Worm (Caenorhabditis elegans) whole organism, L4 larva: ENCODE data around the gene Y49E10.10.

ENCODE experiments used
- T26A8.4 ChIP-seq: fragments of 200-800 bp; sonication (Bioruptor generic); IDR thresholded peaks from 2 replicates; pipeline ENCODE4 v1.3.6; 2022; ENCODE audit warnings: missing genetic modification characterization, missing compliant biosample characterization
- Y48G9A.11 ChIP-seq: fragments of 200-800 bp; sonication (Bioruptor generic); IDR thresholded peaks from 2 replicates; pipeline ENCODE4 v1.3.6; 2022; ENCODE audit warnings: missing genetic modification reagents, missing genetic modification characterization, missing compliant biosample characterization
- Y5F2A.4 ChIP-seq: fragments of 200-800 bp; sonication (Bioruptor generic); optimal IDR thresholded peaks from 2 replicates; lab custom pipeline; 2018; ENCODE audit warnings: mild to moderate bottlenecking, missing genetic modification characterization, missing compliant biosample characterization
- ZK337.2 ChIP-seq: fragments of 200-800 bp; sonication (Bioruptor generic); IDR thresholded peaks from 2 replicates; pipeline ENCODE4 v1.3.6; 2022; ENCODE audit warnings: missing genetic modification reagents, missing genetic modification characterization, missing compliant biosample characterization
- aha-1 ChIP-seq: fragments of 150-350 bp; peaks from one replicate; lab custom pipeline; 2014; ENCODE audit warnings: missing biosample characterization, missing genetic modification characterization
- ama-1 ChIP-seq: fragments of 150-350 bp; optimal IDR thresholded peaks from 2 replicates; lab custom pipeline; 2014; ENCODE audit warnings: inconsistent platforms, mixed read lengths
- arid-1 ChIP-seq: fragments of 200-800 bp; sonication (Bioruptor generic); conservative IDR thresholded peaks from 2 replicates; pipeline ENCODE4 v1.3.6; 2022; ENCODE audit warnings: missing genetic modification reagents, missing genetic modification characterization, missing compliant biosample characterization
- ceh-20 ChIP-seq: fragments of 200-800 bp; sonication (Bioruptor generic); IDR thresholded peaks from 2 replicates; pipeline ENCODE4 v1.3.6; 2022; ENCODE audit warnings: missing genetic modification reagents, missing genetic modification characterization, missing compliant biosample characterization
- ceh-32 ChIP-seq: sonication (generic microtip); optimal IDR thresholded peaks from 2 replicates; lab custom pipeline; 2016; ENCODE audit warnings: mild to moderate bottlenecking, missing genetic modification characterization, missing compliant biosample characterization; ENCODE audit not compliant: poor library complexity
- ceh-44 ChIP-seq: fragments of 200-800 bp; sonication (Bioruptor generic); IDR thresholded peaks from 2 replicates; pipeline ENCODE4 v1.3.6; 2022; ENCODE audit warnings: missing genetic modification reagents, missing genetic modification characterization, missing compliant biosample characterization
- ceh-62 ChIP-seq: sonication (generic microtip); optimal IDR thresholded peaks from 2 replicates; lab custom pipeline; 2017; ENCODE audit warnings: missing biosample characterization, missing genetic modification characterization
- daf-12 ChIP-seq: fragments of 150-350 bp; optimal IDR thresholded peaks from 2 replicates; lab custom pipeline; 2014; ENCODE audit warnings: missing biosample characterization, missing genetic modification reagents, missing genetic modification characterization
- daf-16 ChIP-seq, 3 experiments: sonication (generic microtip); optimal IDR thresholded peaks; 2 replicates each; lab custom pipeline; 2016 to 2017; ENCODE audit warnings: missing genetic modification characterization in 3 of 3, missing genetic modification reagents in 3 of 3, mild to moderate bottlenecking in 2 of 3, missing compliant biosample characterization in 2 of 3, missing biosample characterization in 1 of 3, moderate library complexity in 1 of 3
- dmd-8 ChIP-seq: fragments of 200-800 bp; sonication (Bioruptor generic); IDR thresholded peaks from 2 replicates; pipeline ENCODE4 v1.3.6; 2022; ENCODE audit warnings: missing genetic modification characterization, missing compliant biosample characterization
- dpl-1 ChIP-seq: fragments of 150-350 bp; optimal IDR thresholded peaks from 2 replicates; lab custom pipeline; 2014; ENCODE audit warnings: missing biosample characterization, missing genetic modification reagents, missing genetic modification characterization
- dve-1 ChIP-seq: sonication (generic microtip); optimal IDR thresholded peaks from 2 replicates; lab custom pipeline; 2017; ENCODE audit warnings: antibody characterized with exemption, mild to moderate bottlenecking, missing genetic modification characterization, missing compliant biosample characterization; ENCODE audit not compliant: insufficient read depth
- hlh-30 ChIP-seq: sonication (generic microtip); optimal IDR thresholded peaks from 2 replicates; lab custom pipeline; 2017; ENCODE audit warnings: antibody characterized with exemption, mild to moderate bottlenecking, missing genetic modification characterization, missing compliant biosample characterization; ENCODE audit not compliant: insufficient read depth
- lim-7 ChIP-seq: fragments of 200-800 bp; sonication (Bioruptor generic); IDR thresholded peaks from 2 replicates; pipeline ENCODE4 v1.3.6; 2022; ENCODE audit warnings: missing genetic modification characterization, missing compliant biosample characterization
- lin-1 ChIP-seq: fragments of 200-800 bp; sonication (Bioruptor generic); IDR thresholded peaks from 2 replicates; pipeline ENCODE4 v1.3.6; 2022; ENCODE audit warnings: missing genetic modification reagents, missing genetic modification characterization, missing compliant biosample characterization
- lin-15B ChIP-seq: fragments of 150-350 bp; sonication (generic microtip); optimal IDR thresholded peaks from 3 replicates; lab custom pipeline; 2014; ENCODE audit warnings: missing biosample characterization, missing genetic modification characterization
- lin-38 ChIP-seq: fragments of 200-800 bp; sonication (Bioruptor generic); IDR thresholded peaks from 2 replicates; pipeline ENCODE4 v1.3.6; 2022; ENCODE audit warnings: missing genetic modification reagents, missing genetic modification characterization, missing compliant biosample characterization
- lir-3 ChIP-seq: sonication (generic microtip); optimal IDR thresholded peaks from 2 replicates; lab custom pipeline; 2016; ENCODE audit warnings: mild to moderate bottlenecking, missing genetic modification characterization, missing compliant biosample characterization
- lsy-2 ChIP-seq, 2 experiments: fragments of 150-350 bp in 1 of 2; sonication (generic microtip) in 1 of 2; optimal IDR thresholded peaks; 2 replicates each; lab custom pipeline; 2014 to 2017; ENCODE audit warnings: missing biosample characterization in 2 of 2, missing genetic modification characterization in 2 of 2
- mes-2 ChIP-seq: sonication (generic microtip); optimal IDR thresholded peaks from 2 replicates; lab custom pipeline; 2016; ENCODE audit warnings: missing genotype, mild to moderate bottlenecking, missing genetic modification characterization, missing compliant biosample characterization; ENCODE audit not compliant: poor library complexity, severe bottlenecking
- nhr-111 ChIP-seq: fragments of 200-800 bp; sonication (Bioruptor generic); optimal IDR thresholded peaks from 2 replicates; lab custom pipeline; 2018; ENCODE audit warnings: mild to moderate bottlenecking, missing genetic modification characterization, missing compliant biosample characterization
- nhr-28 ChIP-seq: fragments of 150-350 bp; optimal IDR thresholded peaks from 2 replicates; lab custom pipeline; 2014; ENCODE audit warnings: missing biosample characterization, missing genetic modification characterization
- nhr-41 ChIP-seq: fragments of 200-800 bp; sonication (Bioruptor generic); IDR thresholded peaks from 2 replicates; pipeline ENCODE4 v1.3.6; 2022; ENCODE audit warnings: missing genetic modification reagents, missing genetic modification characterization, missing compliant biosample characterization
- nhr-48 ChIP-seq: sonication (generic microtip); optimal IDR thresholded peaks from 2 replicates; lab custom pipeline; 2016; ENCODE audit warnings: mild to moderate bottlenecking, missing genetic modification characterization, missing compliant biosample characterization
- nhr-6 ChIP-seq: fragments of 150-350 bp; optimal IDR thresholded peaks from 2 replicates; lab custom pipeline; 2014; ENCODE audit warnings: missing biosample characterization, missing genetic modification characterization
- nhr-76 ChIP-seq: fragments of 150-350 bp; optimal IDR thresholded peaks from 2 replicates; lab custom pipeline; 2014; ENCODE audit warnings: missing biosample characterization, missing genetic modification characterization
- skn-1 ChIP-seq: fragments of 150-350 bp; optimal IDR thresholded peaks from 2 replicates; lab custom pipeline; 2014; ENCODE audit warnings: missing biosample characterization, missing genetic modification characterization
- snpc-4 ChIP-seq: fragments of 150-350 bp; optimal IDR thresholded peaks from 2 replicates; lab custom pipeline; 2014; ENCODE audit warnings: missing biosample characterization, missing genetic modification characterization
- spr-1 ChIP-seq: sonication (generic microtip); optimal IDR thresholded peaks from 2 replicates; lab custom pipeline; 2016; ENCODE audit warnings: mild to moderate bottlenecking, missing genetic modification characterization, missing compliant biosample characterization
- tag-97 ChIP-seq: fragments of 200-800 bp; sonication (Bioruptor generic); IDR thresholded peaks from 2 replicates; pipeline ENCODE4 v1.3.6; 2022; ENCODE audit warnings: missing genetic modification characterization, missing compliant biosample characterization
- unc-39 ChIP-seq: sonication (generic microtip); optimal IDR thresholded peaks from 2 replicates; lab custom pipeline; 2017; ENCODE audit warnings: missing biosample characterization, missing genetic modification characterization
- unc-62 ChIP-seq, 3 experiments: fragments of 150-350 bp in 1 of 3; sonication (generic microtip); optimal IDR thresholded peaks in 2 of 3; peaks in 1 of 3; 1 replicate in 1 of 3; 2 replicates in 2 of 3; lab custom pipeline; 2014 to 2017; ENCODE audit warnings: missing biosample characterization in 3 of 3, missing genetic modification characterization in 3 of 3, missing genetic modification reagents in 3 of 3, missing genotype in 1 of 3
- zag-1 ChIP-seq: fragments of 150-350 bp; optimal IDR thresholded peaks from 2 replicates; lab custom pipeline; 2014; ENCODE audit warnings: missing biosample characterization, missing genetic modification characterization
- zfp-3 ChIP-seq: fragments of 200-800 bp; sonication (Bioruptor generic); conservative IDR thresholded peaks from 2 replicates; pipeline ENCODE4 v1.3.6; 2022; ENCODE audit warnings: missing genetic modification reagents, missing genetic modification characterization, missing compliant biosample characterization
- ztf-7 ChIP-seq: fragments of 150-350 bp; optimal IDR thresholded peaks from 2 replicates; lab custom pipeline; 2014; ENCODE audit warnings: missing biosample characterization, missing genetic modification characterization

The Y49E10.10 gene

DNA sequence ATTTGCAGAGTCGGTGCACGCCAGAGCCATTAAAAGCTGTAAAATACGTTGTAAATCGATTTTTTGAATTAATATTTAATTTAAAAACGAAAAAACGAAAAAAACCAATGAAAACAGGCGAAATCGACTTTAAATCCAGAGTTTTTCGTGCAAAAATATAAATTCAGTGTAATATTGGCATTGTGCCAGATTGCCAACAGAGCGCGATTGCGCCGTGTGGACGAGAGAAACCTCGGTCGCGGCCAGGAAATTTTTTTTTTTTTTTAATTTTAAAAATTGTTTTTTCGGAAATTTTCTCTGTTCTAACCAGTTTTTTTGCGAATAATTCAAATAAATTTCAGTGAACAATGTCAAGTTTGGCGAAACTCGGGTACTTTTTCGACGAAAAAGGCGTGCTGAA, 44.0 kb upstream of the Y49E10.10 start, which contains the start of the genes pph-4.1 and Y75B8A.31 (continued):
- TF ChIP-seq lin-1 (peak; percentile 59; the same call in 1 of the 2 replicates), tag-97 (GFP tag; lab: Robert Waterston, UW) (no peak), nhr-28 (tag; lab: Kevin White, UChicago) (peak; percentile 71), Y48G9A.11 (GFP tag; lab: Robert Waterston, UW) (0 out of 2 replicates have a peak, but pooled peaks have one; percentile 45), dmd-8 (no peak), lsy-2 (tag; optimal IDR thresholded peaks at IDR 0.05; lab: Kevin White, UChicago) (peak in 1 of 2 experiments; percentile 91), T26A8.4 (GFP tag; lab: Robert Waterston, UW) (peak; percentile 53), spr-1 (peak; percentile 41), lin-38 (GFP tag; lab: Robert Waterston, UW) (peak; percentile 99), unc-39 (tag; lab: Kevin White, UChicago) (no peak), lin-15B (tag; lab: Kevin White, UChicago) (peak; percentile 84), zfp-3 (GFP tag; lab: Robert Waterston, UW) (0 out of 2 replicates have a peak, but pooled peaks have one; percentile 27), daf-16 (GFP tag; optimal IDR thresholded peaks at IDR 0.05; lab: Kevin White, UChicago) (peak; percentile 12 to 45), daf-16 (tag; optimal IDR thresholded peaks at IDR 0.05; lab: Kevin White, UChicago) (peak; percentile 37), nhr-48 (tag; lab: Kevin White, UChicago) (peak; percentile 30), hlh-30 (tag; lab: Kevin White, UChicago) (peak; percentile 67), ceh-44 (GFP tag; lab: Robert Waterston, UW) (0 out of 2 replicates have a peak, but pooled peaks have one; percentile 31), dpl-1 (GFP tag; lab: Kevin White, UChicago) (peak; percentile 83), ceh-20 (GFP tag; lab: Robert Waterston, UW) (peak; percentile 54; the same call in 1 of the 2 replicates), nhr-6 (tag; lab: Kevin White, UChicago) (peak; percentile 77), ceh-32 (tag; lab: Kevin White, UChicago) (no peak), nhr-76 (no peak), nhr-111 (GFP tag; lab: Kevin White, UChicago) (no peak), zag-1 (tag; lab: Kevin White, UChicago) (no peak), lim-7 (GFP tag; lab: Robert Waterston, UW) (no peak), skn-1 (tag; lab: Kevin White, UChicago) (no peak), arid-1 (GFP tag; lab: Robert Waterston, UW) (peak; percentile 54; the same call in 1 of the 2 replicates), nhr-41 (GFP tag; lab: Robert Waterston, UW) (no peak), mes-2 (tag; lab: Kevin White, UChicago) (peak; percentile 99), lir-3 (no peak)
- TF ChIP-seq, all 104 proteins: peak for 39

- TF ChIP-seq ama-1 (lab: Kevin White, UChicago), result no peak
- TF ChIP-seq ceh-32 (tag; lab: Kevin White, UChicago), result no peak
- no peak for TF ChIP-seq ceh-62 (tag; lab: Kevin White, UChicago)
- no peak for TF ChIP-seq daf-12
- peak; percentile 91 for TF ChIP-seq aha-1 (tag; lab: Kevin White, UChicago)
- no peak for TF ChIP-seq snpc-4
- no peak for TF ChIP-seq nhr-111 (GFP tag; lab: Kevin White, UChicago)
- TF ChIP-seq ceh-20 (GFP tag; lab: Robert Waterston, UW), result no peak
These were observed 38.7 kb upstream of the Y49E10.10 start for ce11 chrIII:12356588-12356987.

ce11 chrIII:12358461-12358860, 36.8 kb upstream of the Y49E10.10 start, which contains the start of gene Y75B8A.32:
Y75B8A.32 (minus strand) TSS chrIII:12358561.
- no peak for TF ChIP-seq nhr-76
- TF ChIP-seq Y5F2A.4 (GFP tag; lab: Kevin White, UChicago), result no peak
- no peak for TF ChIP-seq unc-39 (tag; lab: Kevin White, UChicago)
- TF ChIP-seq ztf-7, result no peak
- no peak for TF ChIP-seq daf-16 (GFP tag; optimal IDR thresholded peaks at IDR 0.05; lab: Kevin White, UChicago)
- TF ChIP-seq daf-16 (tag; optimal IDR thresholded peaks at IDR 0.05; lab: Kevin White, UChicago), result no peak
- TF ChIP-seq unc-62 (GFP tag; optimal IDR thresholded peaks at IDR 0.05 in 1 of 2; lab: Kevin White, UChicago), result no peak
- no peak for TF ChIP-seq unc-62 (tag; optimal IDR thresholded peaks at IDR 0.05; lab: Kevin White, UChicago)
- TF ChIP-seq ZK337.2 (GFP tag; lab: Robert Waterston, UW), result no peak
- TF ChIP-seq dve-1 (tag; lab: Kevin White, UChicago), result no peak
